Worm (Caenorhabditis elegans): ENCODE measurements around the gene C01B10.3.
"Not testable (repeated sequence)": the region's sequence is repeated elsewhere in the genome, so short reads cannot be mapped to it uniquely, and the experiment has no call there.

The C01B10.3 gene

DNA sequence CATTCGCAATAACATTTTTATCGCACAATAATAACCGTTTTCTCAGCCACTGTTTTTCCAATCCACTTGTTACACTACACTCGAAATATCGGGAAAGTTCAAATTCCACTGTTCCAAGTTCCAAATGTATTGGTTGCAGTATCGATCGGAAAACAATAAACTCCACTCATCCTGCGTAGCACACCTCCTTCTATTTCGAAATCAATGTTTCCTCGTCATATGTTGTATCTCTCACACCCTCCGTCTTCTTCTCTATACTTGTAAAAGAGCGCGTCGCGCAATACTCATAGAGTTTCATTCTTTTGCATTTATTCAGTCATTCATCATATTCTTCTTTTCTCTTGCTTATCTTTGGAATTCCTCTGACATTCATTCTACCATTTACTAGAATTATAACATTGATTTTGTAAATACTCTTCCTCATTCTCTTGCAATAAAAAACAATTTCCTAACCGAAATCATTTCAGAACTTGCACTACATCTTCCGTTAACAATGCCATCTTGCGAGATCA, 19.9 kb downstream of the C01B10.3 start, which contains the start of gene sup-36:
sup-36 (plus strand) TSS at position 462 of the 512 bp plus-strand sequence.
- TF ChIP-seq ceh-39 (tag; optimal IDR thresholded peaks at IDR 0.05) (peak; percentile 63), hlh-1 (tag; optimal IDR thresholded peaks at IDR 0.05) (peak; percentile 52), ceh-43 (GFP tag; optimal IDR thresholded peaks at IDR 0.05) (no peak)

DNA sequence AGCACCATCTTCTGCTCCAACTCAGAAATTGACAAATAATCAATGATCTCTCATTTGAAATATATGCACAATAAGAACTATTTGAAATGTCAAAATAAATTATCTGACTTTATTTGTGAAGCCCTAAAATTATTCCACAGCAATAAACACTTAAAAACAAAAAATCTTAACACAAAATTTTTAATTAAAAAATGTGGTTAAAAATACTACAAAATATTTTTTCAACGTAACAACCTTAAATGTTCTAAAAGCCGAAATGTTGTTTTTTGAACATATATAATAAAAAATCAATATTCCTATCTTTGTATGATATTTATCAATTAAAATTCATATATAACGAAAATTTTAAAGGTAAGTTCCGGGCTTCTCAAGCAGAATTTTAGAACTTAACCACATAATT, 21.7 kb downstream of the C01B10.3 start, which contains the start of gene F38A5.8:
F38A5.8 (plus strand) TSS at position 301 of the 400 bp plus-strand sequence.
- TF ChIP-seq sptf-1 (tag; optimal IDR thresholded peaks at IDR 0.05), result no peak
- TF ChIP-seq drap-1 (GFP tag; optimal IDR thresholded peaks at IDR 0.05), result no peak
- no peak for TF ChIP-seq ceh-43 (GFP tag; optimal IDR thresholded peaks at IDR 0.05)
- no peak for TF ChIP-seq cnd-1 (tag; optimal IDR thresholded peaks at IDR 0.05)
- no peak for TF ChIP-seq mls-2 (tag; optimal IDR thresholded peaks at IDR 0.05)
- no peak for TF ChIP-seq unc-39 (tag; optimal IDR thresholded peaks at IDR 0.05)
- no peak for TF ChIP-seq ztf-11 (tag; optimal IDR thresholded peaks at IDR 0.05)
- no peak for TF ChIP-seq lin-13 (tag; optimal IDR thresholded peaks at IDR 0.05)
- TF ChIP-seq ham-2 (GFP tag; optimal IDR thresholded peaks at IDR 0.05), result no peak
- no peak for TF ChIP-seq zip-8 (tag; optimal IDR thresholded peaks at IDR 0.05)
- no peak for TF ChIP-seq sem-2 (GFP tag; optimal IDR thresholded peaks at IDR 0.05)
- no peak for TF ChIP-seq ceh-39 (tag; optimal IDR thresholded peaks at IDR 0.05)
- no peak for TF ChIP-seq nhr-76 (tag; optimal IDR thresholded peaks at IDR 0.05)

DNA sequence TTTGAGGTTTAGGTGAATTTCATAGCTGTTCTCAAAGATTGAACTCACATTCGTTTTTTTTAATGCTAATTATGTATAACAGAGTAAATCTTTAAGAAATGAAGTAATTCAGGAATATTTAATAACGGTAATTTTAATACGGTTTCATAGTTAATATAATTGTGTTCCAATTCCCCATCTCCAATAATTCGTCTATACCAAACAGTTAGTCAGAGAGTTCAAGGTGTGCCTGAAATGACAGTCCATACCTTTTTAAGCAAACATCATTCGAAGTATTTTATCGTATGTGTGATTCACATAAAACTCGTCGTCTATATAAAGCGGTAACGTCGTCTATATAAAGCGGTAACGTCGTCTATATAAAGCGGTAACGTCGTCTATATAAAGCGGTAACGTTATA, 22.4 kb downstream of the C01B10.3 start, which contains the start of gene nspb-5:
nspb-5 (plus strand) TSS at position 301 of the 400 bp plus-strand sequence.
- not testable (repeated sequence) for TF ChIP-seq unc-62 (GFP tag; optimal IDR thresholded peaks at IDR 0.05); nhr-2 (tag; optimal IDR thresholded peaks at IDR 0.05); lin-13 (tag; optimal IDR thresholded peaks at IDR 0.05)

ce11 chrIV:6597918-6598317, 23.2 kb downstream of the C01B10.3 start, which contains the start of gene nspb-4:
TSS of gene nspb-4 (plus strand) at chrIV:6598218.
- TF ChIP-seq cnd-1 (tag; optimal IDR thresholded peaks at IDR 0.05); nhr-2 (tag; optimal IDR thresholded peaks at IDR 0.05); unc-62 (GFP tag; optimal IDR thresholded peaks at IDR 0.05): not testable (repeated sequence)

- TF ChIP-seq sem-2 (GFP tag; optimal IDR thresholded peaks at IDR 0.05) (no peak), snpc-4 (tag; optimal IDR thresholded peaks at IDR 0.05) (no peak), unc-39 (tag; optimal IDR thresholded peaks at IDR 0.05) (no peak), nhr-237 (tag; optimal IDR thresholded peaks at IDR 0.05) (no peak), sptf-1 (tag; optimal IDR thresholded peaks at IDR 0.05) (no peak), mls-2 (tag; optimal IDR thresholded peaks at IDR 0.05) (no peak), nhr-2 (tag; optimal IDR thresholded peaks at IDR 0.05) (no peak), lsy-2 (tag; optimal IDR thresholded peaks at IDR 0.05) (no peak), flh-1 (GFP tag; optimal IDR thresholded peaks at IDR 0.05) (no peak), ceh-39 (tag; optimal IDR thresholded peaks at IDR 0.05) (no peak), cnd-1 (tag; optimal IDR thresholded peaks at IDR 0.05) (no peak), mep-1 (tag; optimal IDR thresholded peaks at IDR 0.05) (no peak), tbx-8 (GFP tag; optimal IDR thresholded peaks at IDR 0.05) (no peak), pha-4 (tag; optimal IDR thresholded peaks at IDR 0.05) (no peak)
Observed at ce11 chrIV:6597298-6597697, 23.9 kb downstream of the C01B10.3 start, which contains the start of gene F38A5.6. TSS of gene F38A5.6 (minus strand) at chrIV:6597398.

DNA sequence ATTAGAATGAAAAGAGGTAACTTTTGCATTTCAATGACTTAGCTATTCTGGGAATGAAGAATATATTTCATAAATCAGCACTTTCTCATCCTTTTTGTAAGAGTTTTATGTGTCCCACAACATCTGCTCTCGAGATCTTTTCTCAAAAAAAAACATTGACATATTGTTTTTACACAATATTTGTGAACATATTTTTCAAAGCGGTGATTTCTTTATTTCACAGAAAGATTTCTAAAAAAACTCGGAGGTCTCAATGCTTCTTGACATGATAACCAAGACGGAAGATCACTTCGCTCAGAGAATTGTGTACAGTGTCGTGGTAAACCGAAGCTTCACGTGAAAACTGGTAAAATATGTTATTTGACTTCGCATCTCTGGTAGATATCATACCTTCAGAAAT, 25.2 kb downstream of the C01B10.3 start, which contains the start of gene F38A5.22:
F38A5.22 (minus strand) TSS at position 29 of the 400 bp plus-strand sequence.
- TF ChIP-seq lin-13 (tag; optimal IDR thresholded peaks at IDR 0.05), result no peak
- no peak for TF ChIP-seq ceh-39 (tag; optimal IDR thresholded peaks at IDR 0.05)
- TF ChIP-seq lin-32 (GFP tag; optimal IDR thresholded peaks at IDR 0.05), result no peak
- TF ChIP-seq blmp-1 (tag; optimal IDR thresholded peaks at IDR 0.05), result no peak
- TF ChIP-seq elt-1 (tag; optimal IDR thresholded peaks at IDR 0.05; ENCODE audit: borderline replicate concordance, insufficient read depth), result no peak
- TF ChIP-seq unc-120 (tag; optimal IDR thresholded peaks at IDR 0.05; ENCODE audit: poor library complexity, severe bottlenecking), result no peak

DNA sequence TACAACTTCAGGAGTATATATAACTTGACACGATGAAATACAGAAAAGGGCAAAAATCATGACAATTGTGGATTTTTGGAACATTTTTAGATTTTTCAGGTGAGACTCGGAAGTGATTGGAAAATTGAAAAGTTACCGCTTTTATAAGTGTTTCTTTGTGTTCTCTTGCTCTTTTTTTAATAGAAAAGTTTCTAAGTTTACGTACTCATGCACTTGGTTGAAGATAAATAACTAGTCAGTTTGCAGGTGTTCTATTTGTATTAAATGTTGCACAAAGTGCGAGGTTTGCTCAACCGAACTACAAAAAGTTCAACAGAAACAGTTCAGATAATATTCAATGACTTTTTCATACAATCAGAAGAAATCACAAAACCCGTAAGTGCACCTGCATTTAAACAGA, 26.3 kb downstream of the C01B10.3 start, which contains the start of gene nspb-3:
nspb-3 (minus strand) TSS at position 101 of the 400 bp plus-strand sequence.
- not testable (repeated sequence) for TF ChIP-seq bed-3 (GFP tag; optimal IDR thresholded peaks at IDR 0.05); mls-2 (tag; optimal IDR thresholded peaks at IDR 0.05); ztf-11 (tag; optimal IDR thresholded peaks at IDR 0.05)
